Fruit fly (Drosophila melanogaster) whole organism, wandering third instar larva: ENCODE data around the gene Trf4-2.

ENCODE experiments used
- GATAd ChIP-seq: sonication (Bioruptor generic); optimal IDR thresholded peaks from 2 replicates; lab custom pipeline; 2016; ENCODE audit warnings: missing biosample characterization, missing genetic modification characterization
- Hr83 ChIP-seq: fragments of 200-300 bp; sonication (Bioruptor generic); optimal IDR thresholded peaks from 2 replicates; lab custom pipeline; 2016; ENCODE audit warnings: missing biosample characterization, mild to moderate bottlenecking, missing genetic modification characterization, moderate library complexity; ENCODE audit not compliant: poor library complexity, severe bottlenecking
- h ChIP-seq: fragments of 200-800 bp; sonication (Bioruptor generic); optimal IDR thresholded peaks from 3 replicates; lab custom pipeline; 2016; ENCODE audit warnings: missing biosample characterization, mild to moderate bottlenecking, missing genetic modification characterization

DNA sequence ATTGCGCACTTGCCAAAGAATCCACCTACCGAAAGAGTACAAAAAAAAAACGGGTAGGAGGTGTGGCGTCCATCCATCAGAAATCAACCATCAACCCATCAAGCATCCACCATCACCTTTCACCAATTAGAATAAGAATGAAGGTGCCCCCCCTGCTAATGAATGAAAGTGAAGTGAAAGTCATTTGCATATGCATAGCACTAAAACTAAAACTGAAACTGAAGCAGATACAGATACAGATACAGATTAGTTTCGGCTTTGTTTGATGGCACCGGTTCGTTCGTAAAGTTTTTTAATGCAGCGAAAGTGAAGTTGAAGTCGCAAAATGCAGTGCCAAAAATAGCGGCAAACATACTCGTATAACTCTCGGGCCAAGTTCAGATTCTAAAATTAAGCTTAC lies 43.0 kb downstream of the Trf4-2 start:
- TF ChIP-seq Hr83 (GFP tag; lab: Kevin White, UChicago), result no peak
- no peak for TF ChIP-seq GATAd
- no peak for TF ChIP-seq h
